Worm (Caenorhabditis elegans): ENCODE data around the gene srw-6.

ce11 chrV:3761829-3762228, 46.6 kb upstream of the srw-6 start:
- TF ChIP-seq T20F7.1 (GFP tag; optimal IDR thresholded peaks at IDR 0.05) = no peak
- no peak for TF ChIP-seq nhr-25 (tag; optimal IDR thresholded peaks at IDR 0.05; ENCODE audit: borderline replicate concordance, insufficient read depth)
- no peak for TF ChIP-seq nhr-77 (tag; optimal IDR thresholded peaks at IDR 0.05)
- no peak for TF ChIP-seq nhr-237 (tag; optimal IDR thresholded peaks at IDR 0.05)
- TF ChIP-seq F26F4.8 (GFP tag; conservative IDR thresholded peaks at IDR 0.05) = no peak
